Worm (Caenorhabditis elegans) whole organism, early embryonic: Measurements from ENCODE around the gene R08A2.2.

Experiments used
- ama-1 ChIP-seq: fragments of 150-350 bp; optimal IDR thresholded peaks from 2 replicates; lab custom pipeline; 2014
- ceh-36 ChIP-seq: sonication (generic microtip); optimal IDR thresholded peaks from 2 replicates; lab custom pipeline; 2016; ENCODE audit warnings: missing genetic modification characterization, inconsistent platforms, missing compliant biosample characterization
- flt-1 ChIP-seq: fragments of 200-800 bp; sonication (Bioruptor generic); IDR thresholded peaks from 2 replicates; pipeline ENCODE4 v1.3.6; 2022; ENCODE audit warnings: missing genetic modification characterization, missing compliant biosample characterization
- hmg-4 ChIP-seq: fragments of 200-800 bp; sonication (Bioruptor generic); optimal IDR thresholded peaks from 2 replicates; lab custom pipeline; 2018; ENCODE audit warnings: mild to moderate bottlenecking, missing genetic modification characterization, missing compliant biosample characterization
- tbx-37 ChIP-seq: fragments of 200-800 bp; sonication (Bioruptor generic); conservative IDR thresholded peaks from 2 replicates; pipeline ENCODE4 v1.3.6; 2022; ENCODE audit warnings: missing genetic modification reagents, missing genetic modification characterization, missing compliant biosample characterization

DNA sequence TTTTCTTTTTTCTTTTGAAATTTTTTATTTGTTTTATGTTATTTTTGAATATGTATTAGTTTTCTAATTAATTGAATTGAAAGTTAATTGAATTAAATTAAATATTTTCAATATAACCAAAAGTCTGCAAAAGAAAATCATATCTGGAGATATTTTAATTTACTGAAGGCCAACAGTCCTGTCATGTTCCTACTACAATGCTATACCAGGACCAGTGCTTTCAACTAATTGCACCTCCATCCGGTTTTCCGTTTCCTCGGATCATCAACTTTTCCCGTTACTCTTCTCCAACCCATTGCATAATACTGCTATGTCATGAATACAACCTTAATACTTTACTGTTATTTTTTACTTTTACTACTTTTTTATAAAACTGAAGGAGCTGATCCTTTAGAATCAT is 3.2 kb downstream of the R08A2.2 start, which contains the start of gene R08A2.5:
- TF ChIP-seq hmg-4 (GFP tag; lab: Kevin White, UChicago) (no peak), tbx-37 (GFP tag; lab: Robert Waterston, UW) (no peak), flt-1 (GFP tag; lab: Robert Waterston, UW) (no peak), ceh-36 (tag; lab: Kevin White, UChicago) (no peak), ama-1 (lab: Kevin White, UChicago) (no peak)
